Worm (Caenorhabditis elegans): ENCODE results near the gene C50B6.3.

The C50B6.3 gene

DNA sequence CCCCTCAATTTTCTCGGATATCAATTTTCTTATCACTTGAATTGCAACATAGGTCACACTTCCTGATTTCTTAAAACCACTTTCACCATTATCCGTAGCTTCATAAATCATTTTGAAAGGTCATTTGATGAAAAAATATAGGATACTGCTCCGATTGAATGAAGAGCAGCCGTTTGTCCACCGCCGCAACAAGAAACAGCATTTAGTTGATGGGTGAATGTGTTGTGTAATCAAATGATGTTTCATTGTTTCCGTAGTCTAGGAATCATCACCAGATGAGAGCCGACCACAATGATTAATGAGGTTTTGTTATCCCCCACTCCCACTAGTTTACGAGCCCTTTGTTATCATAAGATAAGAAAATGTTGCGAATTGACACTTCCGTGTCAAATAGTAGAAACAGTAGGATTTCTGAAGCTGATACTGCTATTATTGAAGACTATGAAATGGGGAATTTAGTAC is 32.5 kb downstream of the C50B6.3 start, which contains the start of gene twk-43:
twk-43 (plus strand) TSS at position 412 of the 462 bp plus-strand sequence.
- no peak for TF ChIP-seq ztf-23 (GFP tag; IDR thresholded peaks at IDR 0.05)
- no peak for TF ChIP-seq med-1 (GFP tag; optimal IDR thresholded peaks at IDR 0.05; ENCODE audit: insufficient read depth)
- TF ChIP-seq klf-2 (GFP tag; conservative IDR thresholded peaks at IDR 0.05): no peak
- TF ChIP-seq ref-1 (GFP tag; conservative IDR thresholded peaks at IDR 0.05): no peak
- TF ChIP-seq flt-1 (GFP tag; IDR thresholded peaks at IDR 0.05): no peak
- TF ChIP-seq ztf-29 (GFP tag; IDR thresholded peaks at IDR 0.05): no peak
- TF ChIP-seq tab-1 (GFP tag; IDR thresholded peaks at IDR 0.05): no peak
- no peak for TF ChIP-seq T22C8.4 (GFP tag; IDR thresholded peaks at IDR 0.05)
- no peak for TF ChIP-seq cog-1 (tag; optimal IDR thresholded peaks at IDR 0.05)

DNA sequence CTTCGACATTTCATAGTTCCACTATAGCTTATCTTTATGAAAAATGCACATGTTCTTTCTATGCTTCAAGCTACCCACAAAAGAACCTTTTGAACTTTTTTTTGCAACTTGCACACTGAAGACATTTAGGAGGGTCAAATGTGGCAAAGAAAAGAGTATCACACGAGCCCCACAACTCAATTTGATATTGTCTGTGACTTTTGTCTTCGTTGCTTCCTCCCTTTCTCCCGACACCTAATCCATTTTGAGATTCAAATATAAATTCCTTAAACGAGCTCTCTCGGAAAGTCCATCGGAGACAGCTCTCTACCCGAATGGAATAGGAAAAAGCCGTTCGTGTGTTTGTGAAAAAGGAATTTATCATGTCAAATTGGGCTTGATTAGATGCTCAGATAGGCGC is 36.9 kb downstream of the C50B6.3 start:
- TF ChIP-seq ztf-29 (GFP tag; IDR thresholded peaks at IDR 0.05): no peak
- no peak for TF ChIP-seq ref-1 (GFP tag; conservative IDR thresholded peaks at IDR 0.05)
- no peak for TF ChIP-seq tab-1 (GFP tag; IDR thresholded peaks at IDR 0.05)
- TF ChIP-seq flt-1 (GFP tag; IDR thresholded peaks at IDR 0.05): no peak
- TF ChIP-seq T22C8.4 (GFP tag; IDR thresholded peaks at IDR 0.05): no peak
- TF ChIP-seq cog-1 (tag; optimal IDR thresholded peaks at IDR 0.05): no peak
- TF ChIP-seq med-1 (GFP tag; optimal IDR thresholded peaks at IDR 0.05; ENCODE audit: insufficient read depth): no peak

DNA sequence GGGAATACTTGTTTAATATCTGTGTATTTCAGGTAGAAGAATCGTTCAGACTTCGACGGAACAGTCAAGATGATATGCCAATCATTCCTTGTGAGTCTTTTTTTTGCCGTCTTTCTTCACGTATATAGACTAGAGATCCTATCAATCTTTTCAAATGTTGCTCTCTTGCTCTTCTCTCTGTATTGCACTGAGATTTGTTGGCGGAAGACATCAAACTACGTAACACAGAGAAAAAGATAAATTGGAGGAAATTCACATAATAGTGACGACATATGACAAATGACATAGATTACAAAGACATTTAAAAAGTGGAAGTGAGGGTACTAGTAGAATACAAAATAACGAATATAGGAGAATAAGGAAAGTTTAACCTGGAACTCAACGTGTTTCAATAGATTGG is 38.4 kb downstream of the C50B6.3 start:
- no peak for TF ChIP-seq T22C8.4 (GFP tag; IDR thresholded peaks at IDR 0.05)
- no peak for TF ChIP-seq flt-1 (GFP tag; IDR thresholded peaks at IDR 0.05)
- no peak for TF ChIP-seq tab-1 (GFP tag; IDR thresholded peaks at IDR 0.05)
- no peak for TF ChIP-seq ztf-29 (GFP tag; IDR thresholded peaks at IDR 0.05)

DNA sequence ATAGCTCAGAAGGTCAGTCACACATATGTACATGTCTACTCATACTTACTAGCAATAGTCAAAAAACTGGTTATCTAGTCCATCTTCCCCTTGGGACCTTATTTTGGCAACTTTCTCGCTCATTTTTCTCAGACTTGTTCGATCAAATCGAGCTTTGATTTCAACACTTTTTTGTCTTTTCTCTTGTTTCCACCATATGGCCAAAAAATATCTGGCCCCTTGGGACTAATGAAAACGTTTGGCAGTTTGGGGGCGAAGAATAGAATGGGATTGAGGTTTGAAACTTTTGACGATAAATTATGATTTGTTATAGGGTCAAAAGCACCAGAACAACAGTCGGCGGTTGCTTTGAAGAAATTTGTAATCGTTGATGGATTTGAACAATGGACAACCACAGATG is 39.0 kb downstream of the C50B6.3 start:
- TF ChIP-seq med-1 (GFP tag; optimal IDR thresholded peaks at IDR 0.05; ENCODE audit: insufficient read depth) (no peak), cog-1 (tag; optimal IDR thresholded peaks at IDR 0.05) (no peak), ref-1 (GFP tag; conservative IDR thresholded peaks at IDR 0.05) (no peak)

DNA sequence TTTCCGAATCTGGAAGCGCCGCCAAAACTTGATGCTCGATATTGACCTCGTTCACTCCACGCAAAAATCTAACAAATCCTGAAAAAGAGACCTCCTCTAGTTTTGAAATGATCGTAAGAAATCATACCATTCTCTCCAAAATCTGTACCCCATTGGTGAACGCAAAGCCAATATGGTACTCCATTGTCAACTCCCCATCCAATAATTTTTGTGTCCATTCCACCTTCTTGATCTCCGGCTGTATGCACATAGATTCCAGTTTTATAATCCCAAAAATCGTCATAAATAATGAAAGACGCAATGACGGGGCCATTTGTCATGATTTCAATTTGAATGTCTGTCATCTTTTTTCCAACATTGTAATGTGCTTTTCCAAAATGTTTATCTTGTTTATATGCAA is 42.8 kb downstream of the C50B6.3 start:
- TF ChIP-seq klf-2 (GFP tag; conservative IDR thresholded peaks at IDR 0.05): no peak
- no peak for TF ChIP-seq ref-1 (GFP tag; conservative IDR thresholded peaks at IDR 0.05)
- no peak for TF ChIP-seq flt-1 (GFP tag; IDR thresholded peaks at IDR 0.05)
- no peak for TF ChIP-seq cog-1 (tag; optimal IDR thresholded peaks at IDR 0.05)
- TF ChIP-seq tab-1 (GFP tag; IDR thresholded peaks at IDR 0.05): no peak
- no peak for TF ChIP-seq ztf-23 (GFP tag; IDR thresholded peaks at IDR 0.05)
- no peak for TF ChIP-seq T22C8.4 (GFP tag; IDR thresholded peaks at IDR 0.05)

DNA sequence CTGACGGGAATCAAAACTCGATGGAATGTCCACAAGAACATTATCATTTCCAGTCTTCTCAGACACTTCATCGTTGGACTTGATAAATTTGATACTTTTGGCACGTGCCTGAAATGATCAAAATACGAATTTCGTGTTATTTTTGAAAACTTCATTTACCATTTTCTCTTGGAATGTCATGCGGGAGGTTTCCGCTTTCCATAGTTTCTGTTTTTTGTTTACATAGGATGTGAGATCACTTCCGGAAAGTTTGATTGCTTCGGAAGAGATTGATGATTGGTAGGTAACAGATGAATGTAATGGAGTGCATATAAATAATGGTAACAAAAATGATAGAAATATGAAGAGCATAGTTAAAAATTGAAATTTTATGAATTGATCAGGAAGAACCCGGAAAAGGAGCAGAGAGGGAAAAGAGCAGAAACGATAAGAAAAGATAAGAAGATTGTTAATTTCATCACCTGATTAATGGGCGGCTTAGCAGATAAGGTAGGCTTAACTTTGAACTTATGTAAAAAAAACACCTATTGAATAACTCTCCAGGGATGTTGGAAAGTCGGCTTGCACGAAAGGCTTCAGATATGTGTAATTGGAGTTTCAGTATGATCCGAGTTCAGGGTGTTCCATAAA is 44.4 kb downstream of the C50B6.3 start, which contains the start of gene F32H5.1:
F32H5.1 (minus strand) TSS at position 386 of the 630 bp plus-strand sequence.
- no peak for TF ChIP-seq klf-2 (GFP tag; conservative IDR thresholded peaks at IDR 0.05)
- TF ChIP-seq tab-1 (GFP tag; IDR thresholded peaks at IDR 0.05): no peak

DNA sequence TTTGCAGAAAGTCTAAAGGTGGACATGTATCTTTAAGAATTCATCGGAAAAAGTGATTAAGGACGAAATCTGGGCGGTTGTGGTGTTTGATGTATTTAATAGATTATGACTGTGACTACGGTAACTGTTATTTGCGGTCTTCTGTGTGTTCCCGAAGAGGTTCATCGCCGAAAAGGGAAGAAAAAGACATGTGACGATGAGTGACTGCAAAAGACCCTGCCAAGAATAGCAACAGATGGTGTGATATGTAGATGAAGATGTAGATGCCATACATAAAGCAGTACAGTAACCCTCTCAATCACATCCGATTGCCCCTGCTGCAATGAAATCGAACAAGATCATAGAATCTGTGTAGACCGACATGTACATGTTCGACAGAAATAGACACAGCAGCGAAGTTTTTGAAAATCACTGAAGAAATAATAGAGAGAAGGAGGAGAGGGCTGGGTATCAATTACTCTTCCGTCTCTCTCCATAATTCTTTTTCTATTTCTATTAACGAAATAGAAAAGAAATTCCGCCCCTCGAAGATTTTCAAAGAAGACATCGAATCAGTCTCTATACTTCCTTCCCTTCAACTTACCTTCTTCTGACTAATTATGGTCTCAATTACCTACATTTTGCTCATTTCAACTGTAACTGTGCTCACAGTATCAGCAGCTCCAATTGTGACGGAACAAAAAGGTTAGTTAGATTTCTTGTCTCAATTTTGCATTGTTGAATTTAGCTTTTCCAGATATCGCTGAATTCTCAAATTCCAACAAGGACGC is 45.6 kb downstream of the C50B6.3 start, which contains the start of gene F32H5.3:
F32H5.3 (plus strand) TSS at position 513 of the 770 bp plus-strand sequence.
- TF ChIP-seq flt-1 (GFP tag; IDR thresholded peaks at IDR 0.05): no peak
- TF ChIP-seq cog-1 (tag; optimal IDR thresholded peaks at IDR 0.05): no peak
- no peak for TF ChIP-seq ztf-29 (GFP tag; IDR thresholded peaks at IDR 0.05)
- TF ChIP-seq ztf-23 (GFP tag; IDR thresholded peaks at IDR 0.05): no peak
- TF ChIP-seq T22C8.4 (GFP tag; IDR thresholded peaks at IDR 0.05): no peak
- no peak for TF ChIP-seq ref-1 (GFP tag; conservative IDR thresholded peaks at IDR 0.05)
- no peak for TF ChIP-seq tab-1 (GFP tag; IDR thresholded peaks at IDR 0.05)
- no peak for TF ChIP-seq med-1 (GFP tag; optimal IDR thresholded peaks at IDR 0.05; ENCODE audit: insufficient read depth)
- no peak for TF ChIP-seq klf-2 (GFP tag; conservative IDR thresholded peaks at IDR 0.05)

DNA sequence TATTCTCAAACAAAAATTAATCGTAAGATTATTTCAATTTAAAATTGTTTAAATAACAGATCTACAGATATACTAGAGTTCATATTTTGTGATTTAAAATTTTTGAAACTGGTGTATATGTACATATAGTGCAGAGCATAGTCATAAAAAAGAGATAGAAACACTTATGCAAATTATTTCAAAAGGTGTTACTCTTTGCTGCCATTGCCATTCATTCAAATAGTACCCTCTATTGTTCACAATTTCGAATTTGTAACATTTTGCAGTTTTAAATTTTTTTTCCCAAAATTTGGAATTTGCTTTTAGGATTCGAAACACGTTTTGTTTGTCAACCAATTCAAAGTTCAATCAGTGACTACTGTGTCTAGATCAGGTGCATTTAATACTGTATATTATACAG is 46.9 kb downstream of the C50B6.3 start, which contains the start of gene F32H5.4:
F32H5.4 (plus strand) TSS at position 301 of the 400 bp plus-strand sequence.
- TF ChIP-seq flt-1 (GFP tag; IDR thresholded peaks at IDR 0.05): no peak
- TF ChIP-seq T22C8.4 (GFP tag; IDR thresholded peaks at IDR 0.05): no peak
- no peak for TF ChIP-seq tab-1 (GFP tag; IDR thresholded peaks at IDR 0.05)
- TF ChIP-seq cog-1 (tag; optimal IDR thresholded peaks at IDR 0.05): no peak
- TF ChIP-seq ztf-29 (GFP tag; IDR thresholded peaks at IDR 0.05): no peak
- TF ChIP-seq ref-1 (GFP tag; conservative IDR thresholded peaks at IDR 0.05): no peak
- TF ChIP-seq klf-2 (GFP tag; conservative IDR thresholded peaks at IDR 0.05): no peak
- TF ChIP-seq med-1 (GFP tag; optimal IDR thresholded peaks at IDR 0.05; ENCODE audit: insufficient read depth): no peak
- no peak for TF ChIP-seq ztf-23 (GFP tag; IDR thresholded peaks at IDR 0.05)

DNA sequence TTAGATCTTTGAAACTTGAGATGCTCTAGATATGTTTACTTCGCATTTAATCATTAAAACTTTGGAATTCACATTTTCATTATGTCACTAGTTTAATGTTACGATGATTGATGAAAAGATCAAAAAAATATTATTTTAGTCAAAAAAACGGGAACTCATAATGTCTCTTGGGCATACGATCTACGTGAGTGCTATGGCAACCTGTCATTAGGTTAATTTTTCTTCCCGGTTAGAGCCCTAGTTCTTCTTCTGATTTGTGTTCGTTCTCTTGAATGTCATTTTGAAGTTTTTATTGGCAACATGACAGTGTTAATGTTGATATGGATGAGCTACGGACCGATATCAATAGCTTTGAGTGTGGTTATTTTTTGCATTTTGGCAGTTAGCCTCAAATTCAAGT is 50.0 kb downstream of the C50B6.3 start, which contains the start of gene srg-46:
srg-46 (plus strand) TSS at position 301 of the 400 bp plus-strand sequence.
- TF ChIP-seq med-1 (GFP tag; optimal IDR thresholded peaks at IDR 0.05; ENCODE audit: insufficient read depth) (no peak), ztf-29 (GFP tag; IDR thresholded peaks at IDR 0.05) (no peak), T22C8.4 (GFP tag; IDR thresholded peaks at IDR 0.05) (no peak), ztf-23 (GFP tag; IDR thresholded peaks at IDR 0.05) (no peak), flt-1 (GFP tag; IDR thresholded peaks at IDR 0.05) (no peak), ref-1 (GFP tag; conservative IDR thresholded peaks at IDR 0.05) (no peak), cog-1 (tag; optimal IDR thresholded peaks at IDR 0.05) (no peak), klf-2 (GFP tag; conservative IDR thresholded peaks at IDR 0.05) (no peak), tab-1 (GFP tag; IDR thresholded peaks at IDR 0.05) (no peak)

DNA sequence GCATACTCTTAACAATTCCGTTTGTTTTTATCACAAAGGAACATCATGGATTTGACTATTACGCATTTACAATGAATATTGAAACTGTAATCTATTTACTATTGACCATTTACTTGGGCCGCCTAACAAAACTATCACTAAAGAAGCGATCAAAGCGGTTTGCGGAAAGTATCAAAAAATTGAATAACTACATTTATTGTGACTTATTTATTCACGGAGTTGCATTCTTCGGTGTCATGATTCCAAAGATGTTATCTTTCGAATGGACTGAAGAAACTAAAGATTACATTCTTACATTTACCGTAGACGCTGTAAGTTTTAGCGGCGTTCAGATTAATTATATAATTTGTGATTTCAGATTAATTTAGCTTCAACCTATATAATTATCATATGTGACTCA is 50.9 kb downstream of the C50B6.3 start:
- TF ChIP-seq T22C8.4 (GFP tag; IDR thresholded peaks at IDR 0.05) (no peak), cog-1 (tag; optimal IDR thresholded peaks at IDR 0.05) (no peak), flt-1 (GFP tag; IDR thresholded peaks at IDR 0.05) (no peak), ztf-29 (GFP tag; IDR thresholded peaks at IDR 0.05) (no peak), ztf-23 (GFP tag; IDR thresholded peaks at IDR 0.05) (no peak), tab-1 (GFP tag; IDR thresholded peaks at IDR 0.05) (no peak), med-1 (GFP tag; optimal IDR thresholded peaks at IDR 0.05; ENCODE audit: insufficient read depth) (no peak), klf-2 (GFP tag; conservative IDR thresholded peaks at IDR 0.05) (no peak)

Measured in whole organism, midembryonic.